Worm (Caenorhabditis elegans): ENCODE measurements around the gene F26A1.19.

DNA sequence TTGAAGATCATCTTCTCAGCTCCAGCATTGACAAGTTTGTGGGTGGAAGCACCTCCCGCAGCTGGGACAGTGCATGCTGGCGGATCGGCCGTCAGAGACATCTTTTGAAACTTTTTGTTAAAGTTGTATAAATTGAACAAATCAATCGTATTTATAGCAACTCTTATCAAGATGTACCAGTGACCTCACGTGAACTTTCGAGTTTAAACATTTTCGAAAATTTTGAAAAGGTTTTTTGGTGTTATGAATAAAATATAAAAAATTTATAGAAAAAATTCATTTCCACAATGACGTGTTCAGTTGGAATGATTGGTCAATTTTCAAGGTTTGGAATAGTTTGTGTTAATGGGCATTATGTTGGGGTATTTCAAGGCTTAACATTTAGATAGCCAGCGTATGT, 31.1 kb downstream of the F26A1.19 start, which contains the start of the genes msd-4 and C35D10.3:
- no peak for TF ChIP-seq snpc-4 (tag; optimal IDR thresholded peaks at IDR 0.05)
- TF ChIP-seq fos-1 (tag; optimal IDR thresholded peaks at IDR 0.05) = no peak
- no peak for TF ChIP-seq elt-1 (tag; optimal IDR thresholded peaks at IDR 0.05)
- TF ChIP-seq ztf-4 (tag; optimal IDR thresholded peaks at IDR 0.05) = no peak
- TF ChIP-seq nhr-6 (tag; optimal IDR thresholded peaks at IDR 0.05) = no peak
- no peak for TF ChIP-seq nhr-77 (tag; optimal IDR thresholded peaks at IDR 0.05)
- TF ChIP-seq sma-9 (GFP tag; optimal IDR thresholded peaks at IDR 0.05) = no peak
- no peak for TF ChIP-seq sma-9 (tag; optimal IDR thresholded peaks at IDR 0.05)
- TF ChIP-seq lin-39 (tag; optimal IDR thresholded peaks at IDR 0.05) = no peak
- TF ChIP-seq egl-27 (tag; optimal IDR thresholded peaks at IDR 0.05) = no peak
- no peak for TF ChIP-seq ama-1 (optimal IDR thresholded peaks at IDR 0.05)
- TF ChIP-seq dmd-4 (tag; optimal IDR thresholded peaks at IDR 0.05) = no peak
- no peak for TF ChIP-seq elt-3 (tag; optimal IDR thresholded peaks at IDR 0.05)

Measured in whole organism, L2 larva.